Worm (Caenorhabditis elegans) whole organism, L3 larva: Measurements from ENCODE around the gene Y51A2B.8.

Source experiments
- ceh-28 ChIP-seq: fragments of 150-350 bp; optimal IDR thresholded peaks from 2 replicates; lab custom pipeline; 2014; ENCODE audit warnings: missing biosample characterization, missing genetic modification reagents, missing genetic modification characterization
- eor-1 ChIP-seq, 2 experiments: fragments of 150-350 bp; optimal IDR thresholded peaks; 2 replicates each; lab custom pipeline; 2014 to 2018; ENCODE audit warnings: missing biosample characterization in 2 of 2, missing genetic modification characterization in 2 of 2
- fos-1 ChIP-seq: fragments of 150-350 bp; optimal IDR thresholded peaks from 2 replicates; lab custom pipeline; 2014; ENCODE audit warnings: missing biosample characterization, missing genetic modification characterization
- lin-15B ChIP-seq: fragments of 150-350 bp; optimal IDR thresholded peaks from 2 replicates; lab custom pipeline; 2014; ENCODE audit warnings: missing biosample characterization, missing genetic modification characterization
- mdl-1 ChIP-seq: fragments of 150-350 bp; optimal IDR thresholded peaks from 2 replicates; lab custom pipeline; 2014; ENCODE audit warnings: missing biosample characterization, missing genetic modification characterization
- nhr-11 ChIP-seq: fragments of 150-350 bp; optimal IDR thresholded peaks from 2 replicates; lab custom pipeline; 2014; ENCODE audit warnings: missing biosample characterization, missing genetic modification characterization
- nhr-76 ChIP-seq: fragments of 150-350 bp; sonication (generic microtip); optimal IDR thresholded peaks from 5 replicates; lab custom pipeline; 2014; ENCODE audit warnings: missing biosample characterization, missing genetic modification characterization
- pha-4 ChIP-seq: fragments of 150-350 bp; optimal IDR thresholded peaks from 2 replicates; lab custom pipeline; 2014; ENCODE audit warnings: missing biosample characterization, missing genetic modification reagents, missing genetic modification characterization
- pqm-1 ChIP-seq: fragments of 150-350 bp; optimal IDR thresholded peaks from 2 replicates; lab custom pipeline; 2017; ENCODE audit warnings: missing biosample characterization, missing genetic modification characterization, inconsistent platforms
- skn-1 ChIP-seq: fragments of 150-350 bp; optimal IDR thresholded peaks from 2 replicates; lab custom pipeline; 2014; ENCODE audit warnings: missing biosample characterization, missing genetic modification characterization
- snpc-4 ChIP-seq: fragments of 150-350 bp; optimal IDR thresholded peaks from 2 replicates; lab custom pipeline; 2014; ENCODE audit warnings: missing biosample characterization, missing genetic modification characterization
- unc-62 ChIP-seq: fragments of 150-350 bp; sonication (generic microtip); optimal IDR thresholded peaks from 4 replicates; lab custom pipeline; 2014; ENCODE audit warnings: missing biosample characterization, missing genetic modification reagents, missing genetic modification characterization
- ztf-11 ChIP-seq: fragments of 150-350 bp; optimal IDR thresholded peaks from 2 replicates; lab custom pipeline; 2014; ENCODE audit warnings: missing biosample characterization, missing genetic modification characterization
- ztf-4 ChIP-seq: fragments of 150-350 bp; optimal IDR thresholded peaks from 2 replicates; lab custom pipeline; 2014; ENCODE audit warnings: missing biosample characterization, missing genetic modification characterization

Y51A2B.8 gene

ce11 chrV:18425544-18425943, 46.6 kb downstream of the Y51A2B.8 start, which contains the start of gene ZK262.19:
Gene ZK262.19 (minus strand): TSS chrV:18425644.
- TF ChIP-seq lin-15B (tag; lab: Kevin White, UChicago) (no peak), pha-4 (tag; lab: Kevin White, UChicago) (no peak), skn-1 (tag; lab: Kevin White, UChicago) (no peak), eor-1 (tag; optimal IDR thresholded peaks at IDR 0.05; lab: Kevin White, UChicago) (no peak), fos-1 (tag; lab: Kevin White, UChicago) (no peak), nhr-76 (no peak), nhr-11 (tag; lab: Kevin White, UChicago) (no peak), snpc-4 (tag; lab: Kevin White, UChicago) (no peak), unc-62 (GFP tag; lab: Kevin White, UChicago) (no peak), ztf-11 (tag; lab: Kevin White, UChicago) (no peak), ztf-4 (tag; lab: Kevin White, UChicago) (no peak)

ce11 chrV:18426280-18426679, 47.4 kb downstream of the Y51A2B.8 start, which contains the start of gene srw-83:
Gene srw-83 (plus strand): TSS chrV:18426580.
- TF ChIP-seq pqm-1 (tag; lab: Kevin White, UChicago) (no peak), ceh-28 (tag; lab: Kevin White, UChicago) (no peak), mdl-1 (tag; lab: Kevin White, UChicago) (no peak)
